Fruit fly (Drosophila melanogaster): Measurements from ENCODE around the gene Oscillin.

dm6 chr2L:5546518-5547287, at the start of gene Oscillin:
- TF ChIP-seq CG14655 (GFP tag; optimal IDR thresholded peaks at IDR 0.05) (peak; percentile 89), EcR (GFP tag; optimal IDR thresholded peaks at IDR 0.05) (peak; percentile 100), CG15710 (tag; optimal IDR thresholded peaks at IDR 0.05) (peak; percentile 29), CG8301 (tag; optimal IDR thresholded peaks at IDR 0.05) (peak; percentile 77), CG12605 (GFP tag; IDR thresholded peaks at IDR 0.05) (peak; percentile 75), Snoo (tag; optimal IDR thresholded peaks at IDR 0.05) (peak; percentile 65), fd96Ca (GFP tag; IDR thresholded peaks at IDR 0.05) (peak; percentile 61), rn (GFP tag; IDR thresholded peaks at IDR 0.05) (peak; percentile 55; the same call in 1 of the 2 replicates), CG4496 (GFP tag; IDR thresholded peaks at IDR 0.05) (peak; percentile 46; the same call in 1 of the 3 replicates), CG9948 (tag; optimal IDR thresholded peaks at IDR 0.05) (peak; percentile 56), CG34367 (tag; optimal IDR thresholded peaks at IDR 0.05) (peak; percentile 4)

Data from whole organism, pupa.